Worm (Caenorhabditis elegans): ENCODE results near the gene slrp-1.

Gene slrp-1

DNA sequence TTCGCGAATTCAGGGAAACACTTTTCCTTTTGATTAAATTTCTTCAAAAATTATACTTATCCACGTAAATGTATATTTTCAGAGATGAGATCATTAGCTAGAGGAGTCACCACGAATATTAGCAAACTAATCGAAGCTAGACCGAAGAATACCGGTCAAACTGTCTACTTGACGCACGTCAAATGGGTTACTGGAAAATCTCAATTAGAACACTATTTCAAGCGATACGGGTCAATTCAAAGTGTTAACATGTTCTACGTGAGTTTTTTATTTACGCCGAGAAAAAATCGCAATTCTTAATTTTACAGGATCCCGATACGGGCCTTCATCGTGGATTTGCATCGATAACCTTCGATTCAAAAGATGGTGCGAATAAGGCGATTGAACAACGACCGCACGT lies at the start of gene slrp-1:
Gene slrp-1, plus strand, starts transcription at position 83 of the 400 bp plus-strand sequence.
- TF ChIP-seq daf-12 (tag; optimal IDR thresholded peaks at IDR 0.05) (no peak), eor-1 (tag; optimal IDR thresholded peaks at IDR 0.05) (no peak), ama-1 (optimal IDR thresholded peaks at IDR 0.05) (peak; percentile 19)

DNA sequence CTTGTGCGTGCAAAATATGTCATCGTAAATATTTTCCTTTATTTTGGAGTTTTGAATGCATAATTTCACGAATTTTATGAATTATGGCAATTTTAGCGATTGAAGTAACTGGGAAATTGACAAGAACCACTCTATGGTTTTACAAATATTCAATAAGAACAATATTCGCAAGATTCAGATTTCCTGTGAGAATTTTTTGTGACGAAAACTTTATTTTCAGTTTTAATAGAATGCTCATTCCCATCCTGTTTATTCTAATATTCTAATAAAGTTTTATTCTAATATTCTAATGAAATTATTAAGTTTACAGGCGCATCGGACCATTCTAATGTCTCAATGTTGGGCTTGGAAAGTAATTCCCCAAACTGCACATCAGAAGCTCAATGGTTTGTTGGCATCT lies 42.5 kb upstream of the slrp-1 start, which contains the start of gene R11G10.3:
Gene R11G10.3, plus strand, starts transcription at position 301 of the 400 bp plus-strand sequence.
- TF ChIP-seq nhr-77 (tag; optimal IDR thresholded peaks at IDR 0.05) (no peak), aly-2 (tag; optimal IDR thresholded peaks at IDR 0.05) (no peak), fkh-10 (GFP tag; optimal IDR thresholded peaks at IDR 0.05) (no peak), jun-1 (tag; optimal IDR thresholded peaks at IDR 0.05) (no peak), nhr-237 (tag; optimal IDR thresholded peaks at IDR 0.05) (no peak), elt-1 (tag; optimal IDR thresholded peaks at IDR 0.05) (no peak), ceh-28 (tag; optimal IDR thresholded peaks at IDR 0.05) (no peak), ZK546.5 (tag; optimal IDR thresholded peaks at IDR 0.05) (no peak), pha-4 (tag; optimal IDR thresholded peaks at IDR 0.05) (no peak), ceh-16 (tag; optimal IDR thresholded peaks at IDR 0.05) (no peak), daf-12 (tag; optimal IDR thresholded peaks at IDR 0.05) (no peak), fkh-2 (tag; optimal IDR thresholded peaks at IDR 0.05) (no peak), zag-1 (tag; optimal IDR thresholded peaks at IDR 0.05) (no peak), ztf-11 (tag; optimal IDR thresholded peaks at IDR 0.05) (no peak)

DNA sequence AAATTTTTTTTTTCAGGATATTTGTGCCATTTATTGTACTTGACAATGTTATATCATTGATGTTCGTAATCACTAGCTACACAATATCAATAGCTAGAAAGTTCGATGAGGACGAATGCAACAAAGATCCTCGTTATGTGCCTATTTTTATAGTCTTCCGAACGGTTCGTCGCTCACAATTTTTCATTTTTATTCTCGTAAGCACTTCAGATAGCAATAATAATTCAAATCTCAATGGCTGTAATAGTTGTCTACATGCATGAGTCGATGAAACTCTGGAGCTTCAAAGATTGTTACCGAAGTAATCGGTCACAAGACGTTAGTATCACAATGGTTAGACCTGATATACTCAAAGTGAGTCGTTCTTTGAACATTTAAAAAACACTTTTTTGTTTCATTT lies 36.5 kb upstream of the slrp-1 start:
- no peak for TF ChIP-seq nhr-28 (tag; optimal IDR thresholded peaks at IDR 0.05)
- TF ChIP-seq aly-2 (tag; optimal IDR thresholded peaks at IDR 0.05) = no peak
- TF ChIP-seq ztf-4 (tag; optimal IDR thresholded peaks at IDR 0.05) = no peak
- TF ChIP-seq ceh-82 (tag; optimal IDR thresholded peaks at IDR 0.05) = no peak
- no peak for TF ChIP-seq ZK546.5 (tag; optimal IDR thresholded peaks at IDR 0.05)
- no peak for TF ChIP-seq nhr-25 (tag; optimal IDR thresholded peaks at IDR 0.05)
- peak; percentile 31 for TF ChIP-seq pha-4 (tag; optimal IDR thresholded peaks at IDR 0.05)
- no peak for TF ChIP-seq mml-1 (tag; optimal IDR thresholded peaks at IDR 0.05)
- no peak for TF ChIP-seq eor-1 (tag; optimal IDR thresholded peaks at IDR 0.05)
- TF ChIP-seq lin-39 (tag; optimal IDR thresholded peaks at IDR 0.05) = no peak
- TF ChIP-seq elt-2 (tag; optimal IDR thresholded peaks at IDR 0.05) = peak; percentile 35
- no peak for TF ChIP-seq ceh-16 (tag; optimal IDR thresholded peaks at IDR 0.05)
- TF ChIP-seq lsy-12 (tag; optimal IDR thresholded peaks at IDR 0.05) = no peak
- no peak for TF ChIP-seq fkh-2 (tag; optimal IDR thresholded peaks at IDR 0.05)
- no peak for TF ChIP-seq nhr-11 (tag; optimal IDR thresholded peaks at IDR 0.05)
- no peak for TF ChIP-seq elt-1 (tag; optimal IDR thresholded peaks at IDR 0.05)
- no peak for TF ChIP-seq R02D3.7 (tag; optimal IDR thresholded peaks at IDR 0.05)
- TF ChIP-seq nhr-67 (tag; optimal IDR thresholded peaks at IDR 0.05) = no peak
- no peak for TF ChIP-seq ztf-11 (tag; optimal IDR thresholded peaks at IDR 0.05)
- TF ChIP-seq nhr-77 (tag; optimal IDR thresholded peaks at IDR 0.05) = no peak
- TF ChIP-seq ama-1 (optimal IDR thresholded peaks at IDR 0.05) = peak; percentile 58
- no peak for TF ChIP-seq nhr-12 (tag; optimal IDR thresholded peaks at IDR 0.05)
- no peak for TF ChIP-seq fos-1 (tag; optimal IDR thresholded peaks at IDR 0.05)
- TF ChIP-seq pqm-1 (tag; optimal IDR thresholded peaks at IDR 0.05) = peak; percentile 68
- TF ChIP-seq jun-1 (tag; optimal IDR thresholded peaks at IDR 0.05) = peak; percentile 42

ce11 chrV:13530698-13531097 lies 35.0 kb upstream of the slrp-1 start, which contains the start of gene ttr-44:
Gene ttr-44 (minus strand): TSS chrV:13530744.
- no peak for TF ChIP-seq nhr-67 (tag; optimal IDR thresholded peaks at IDR 0.05)
- peak; percentile 30 for TF ChIP-seq jun-1 (tag; optimal IDR thresholded peaks at IDR 0.05)
- TF ChIP-seq pqm-1 (tag; optimal IDR thresholded peaks at IDR 0.05) = peak; percentile 87
- peak; percentile 81 for TF ChIP-seq pha-4 (tag; optimal IDR thresholded peaks at IDR 0.05)
- peak; percentile 87 for TF ChIP-seq elt-2 (tag; optimal IDR thresholded peaks at IDR 0.05)
- TF ChIP-seq ceh-82 (tag; optimal IDR thresholded peaks at IDR 0.05) = no peak
- no peak for TF ChIP-seq eor-1 (tag; optimal IDR thresholded peaks at IDR 0.05)
- TF ChIP-seq nhr-77 (tag; optimal IDR thresholded peaks at IDR 0.05) = no peak
- no peak for TF ChIP-seq ztf-11 (tag; optimal IDR thresholded peaks at IDR 0.05)

ce11 chrV:13532469-13532868 lies 33.2 kb upstream of the slrp-1 start:
- peak; percentile 48 for TF ChIP-seq elt-2 (tag; optimal IDR thresholded peaks at IDR 0.05)
- TF ChIP-seq unc-62 (GFP tag; optimal IDR thresholded peaks at IDR 0.05) = no peak
- peak; percentile 32 for TF ChIP-seq pqm-1 (tag; optimal IDR thresholded peaks at IDR 0.05)

ce11 chrV:13536058-13536579 lies 29.5 kb upstream of the slrp-1 start, which contains the start of gene frpr-5:
Gene frpr-5 (minus strand): TSS chrV:13536108.
- TF ChIP-seq pha-4 (tag; optimal IDR thresholded peaks at IDR 0.05) = no peak
- no peak for TF ChIP-seq fkh-10 (GFP tag; optimal IDR thresholded peaks at IDR 0.05)
- no peak for TF ChIP-seq sea-2 (GFP tag; optimal IDR thresholded peaks at IDR 0.05)
- TF ChIP-seq zag-1 (tag; optimal IDR thresholded peaks at IDR 0.05) = no peak
- no peak for TF ChIP-seq lin-15B (tag; optimal IDR thresholded peaks at IDR 0.05)
- no peak for TF ChIP-seq aly-2 (tag; optimal IDR thresholded peaks at IDR 0.05)
- no peak for TF ChIP-seq lsy-12 (tag; optimal IDR thresholded peaks at IDR 0.05)
- TF ChIP-seq hmg-11 (tag; optimal IDR thresholded peaks at IDR 0.05) = no peak

Measured in whole organism, L3 larva.